Worm (Caenorhabditis elegans) whole organism, late embryonic: ENCODE results near the gene F44A6.3.

Experiments used
- fkh-10 ChIP-seq: fragments of 150-350 bp; optimal IDR thresholded peaks from 2 replicates; lab custom pipeline; 2014; ENCODE audit warnings: missing biosample characterization, missing genetic modification reagents, missing genetic modification characterization
- pha-4 ChIP-seq: fragments of 150-350 bp; optimal IDR thresholded peaks from 2 replicates; lab custom pipeline; 2018; ENCODE audit warnings: missing biosample characterization, missing genetic modification reagents, missing genetic modification characterization
- tbx-2 ChIP-seq: sonication (generic microtip); optimal IDR thresholded peaks from 2 replicates; lab custom pipeline; 2016; ENCODE audit warnings: missing genetic modification characterization, missing compliant biosample characterization
- unc-3 ChIP-seq, 2 experiments: fragments of 200-800 bp in 1 of 2; sonication (Bioruptor generic) in 1 of 2; sonication (generic microtip) in 1 of 2; conservative IDR thresholded peaks in 1 of 2; optimal IDR thresholded peaks in 1 of 2; 2 replicates each; pipeline versions ENCODE4 v1.3.6 to Lab custom; 2016 to 2022; ENCODE audit warnings: missing compliant biosample characterization in 2 of 2, missing genetic modification characterization in 2 of 2, missing genetic modification reagents in 1 of 2

- TF ChIP-seq unc-3 (GFP tag; conservative IDR thresholded peaks at IDR 0.05; lab: Robert Waterston, UW) (no peak), unc-3 (tag; optimal IDR thresholded peaks at IDR 0.05; lab: Kevin White, UChicago) (no peak), tbx-2 (tag; lab: Kevin White, UChicago) (no peak), fkh-10 (GFP tag; lab: Kevin White, UChicago) (no peak), pha-4 (tag; lab: Kevin White, UChicago) (no peak)
Observed at ce11 chrX:10245617-10246016, 33.0 kb downstream of the F44A6.3 start.
